Worm (Caenorhabditis elegans) whole organism, mixed stage, embryonic: ENCODE results near the gene gbh-1.

Experiments used
- bed-3 ChIP-seq: fragments of 200-800 bp; sonication (Bioruptor generic); optimal IDR thresholded peaks from 3 replicates; lab custom pipeline; 2018; ENCODE audit warnings: mild to moderate bottlenecking, missing genetic modification characterization, moderate library complexity, missing compliant biosample characterization
- ces-1 ChIP-seq: fragments of 150-350 bp; optimal IDR thresholded peaks from 2 replicates; lab custom pipeline; 2014; ENCODE audit warnings: missing biosample characterization, missing genetic modification reagents, missing genetic modification characterization
- lsy-2 ChIP-seq: fragments of 150-350 bp; optimal IDR thresholded peaks from 2 replicates; lab custom pipeline; 2014; ENCODE audit warnings: missing biosample characterization, missing genetic modification characterization
- nhr-237 ChIP-seq: fragments of 150-350 bp; optimal IDR thresholded peaks from 2 replicates; lab custom pipeline; 2014; ENCODE audit warnings: missing biosample characterization, missing genetic modification characterization
- nhr-28 ChIP-seq: fragments of 150-350 bp; optimal IDR thresholded peaks from 2 replicates; lab custom pipeline; 2014; ENCODE audit warnings: missing biosample characterization, missing genetic modification characterization
- pha-4 ChIP-seq: fragments of 150-350 bp; optimal IDR thresholded peaks from 2 replicates; lab custom pipeline; 2018; ENCODE audit warnings: missing biosample characterization, missing genetic modification reagents, missing genetic modification characterization
- snpc-4 ChIP-seq: fragments of 150-350 bp; optimal IDR thresholded peaks from 2 replicates; lab custom pipeline; 2014; ENCODE audit warnings: missing biosample characterization, missing genetic modification characterization
- tbx-8 ChIP-seq: fragments of 200-800 bp; sonication (Bioruptor generic); optimal IDR thresholded peaks from 2 replicates; lab custom pipeline; 2018; ENCODE audit warnings: mild to moderate bottlenecking, missing genetic modification characterization, moderate library complexity, missing compliant biosample characterization

- no peak for TF ChIP-seq snpc-4 (tag; lab: Kevin White, UChicago)
- TF ChIP-seq lsy-2: no peak
- no peak for TF ChIP-seq nhr-237 (tag; lab: Kevin White, UChicago)
- no peak for TF ChIP-seq bed-3 (GFP tag; lab: Kevin White, UChicago)
- TF ChIP-seq tbx-8 (GFP tag; lab: Kevin White, UChicago): no peak
- TF ChIP-seq ces-1 (GFP tag; lab: Kevin White, UChicago): no peak
- no peak for TF ChIP-seq nhr-28 (tag; lab: Kevin White, UChicago)
- TF ChIP-seq pha-4: no peak
Observed at ce11 chrII:10654435-10654834, 39.2 kb downstream of the gbh-1 start.
